Fruit fly (Drosophila melanogaster): ENCODE measurements around the gene CG2162.

Gene CG2162

dm6 chr3L:3077568-3078107 is 42.6 kb downstream of the CG2162 start (continued):
- TF ChIP-seq odd (GFP tag; optimal IDR thresholded peaks at IDR 0.05) (peak; percentile 15), Dp (GFP tag; optimal IDR thresholded peaks at IDR 0.05) (peak; percentile 26), so (GFP tag; IDR thresholded peaks at IDR 0.05) (peak; percentile 64; the same call in 2 of the 3 replicates), inv (GFP tag; IDR thresholded peaks at IDR 0.05; ENCODE audit: partially characterized antibody) (0 out of 2 replicates have a peak, but pooled peaks have one; percentile 27), sr (GFP tag; IDR thresholded peaks at IDR 0.05) (peak; percentile 96), slbo (GFP tag; IDR thresholded peaks at IDR 0.05) (peak; percentile 58), CG11247 (GFP tag; IDR thresholded peaks at IDR 0.05) (peak; percentile 57), CG9932 (GFP tag; IDR thresholded peaks at IDR 0.05) (peak; percentile 69), Awh (GFP tag; IDR thresholded peaks at IDR 0.05) (peak; percentile 73), HLH4C (GFP tag; IDR thresholded peaks at IDR 0.05; ENCODE audit: partially characterized antibody) (0 out of 3 replicates have a peak, but pooled peaks have one; percentile 21), Bdp1 (GFP tag; optimal IDR thresholded peaks at IDR 0.05) (no peak), CHES-1-like (GFP tag; optimal IDR thresholded peaks at IDR 0.05) (peak; percentile 63), exex (tag; optimal IDR thresholded peaks at IDR 0.05) (peak; percentile 63), CG11085 (GFP tag; IDR thresholded peaks at IDR 0.05) (no peak), CrebB (tag; optimal IDR thresholded peaks at IDR 0.05) (peak; percentile 20), zfh1 (GFP tag; IDR thresholded peaks at IDR 0.05) (0 out of 3 replicates have a peak, but pooled peaks have one; percentile 10), CG15269 (tag; optimal IDR thresholded peaks at IDR 0.05) (peak; percentile 56), corto (GFP tag; optimal IDR thresholded peaks at IDR 0.05) (no peak), nom (GFP tag; optimal IDR thresholded peaks at IDR 0.05) (peak; percentile 55), CG5953 (GFP tag; IDR thresholded peaks at IDR 0.05) (0 out of 2 replicates have a peak, but pooled peaks have one; percentile 8), ap (GFP tag; IDR thresholded peaks at IDR 0.05) (no peak), GATAe (GFP tag; conservative IDR thresholded peaks at IDR 0.05) (peak; percentile 49), Hsf (GFP tag; optimal IDR thresholded peaks at IDR 0.05) (no peak), CG14860 (GFP tag; IDR thresholded peaks at IDR 0.05; ENCODE audit: partially characterized antibody) (0 out of 3 replicates have a peak, but pooled peaks have one; percentile 15), dmrt99B (tag; optimal IDR thresholded peaks at IDR 0.05) (peak; percentile 16), bigmax (GFP tag; optimal IDR thresholded peaks at IDR 0.05) (peak; percentile 35), CG13894 (tag; optimal IDR thresholded peaks at IDR 0.05) (peak; percentile 61), caup (GFP tag; optimal IDR thresholded peaks at IDR 0.05; ENCODE audit: severe bottlenecking) (peak; percentile 77), CG16863 (GFP tag; optimal IDR thresholded peaks at IDR 0.05) (no peak), ttk (GFP tag; IDR thresholded peaks at IDR 0.05) (0 out of 2 replicates have a peak, but pooled peaks have one; percentile 34), mam (GFP tag; optimal IDR thresholded peaks at IDR 0.05) (peak; percentile 16), ab (GFP tag; optimal IDR thresholded peaks at IDR 0.05) (no peak), sob (GFP tag; IDR thresholded peaks at IDR 0.05) (peak; percentile 58; the same call in 1 of the 2 replicates), CG34376 (GFP tag; optimal IDR thresholded peaks at IDR 0.05) (peak; percentile 80), Vsx1 (GFP tag; optimal IDR thresholded peaks at IDR 0.05) (no peak), HLH3B (GFP tag; IDR thresholded peaks at IDR 0.05) (peak; percentile 41; the same call in 1 of the 2 replicates), CG18619 (GFP tag; optimal IDR thresholded peaks at IDR 0.05) (peak; percentile 45), Mes4 (GFP tag; optimal IDR thresholded peaks at IDR 0.05) (peak; percentile 7), CG12744 (GFP tag; optimal IDR thresholded peaks at IDR 0.05) (peak; percentile 4), CG13123 (GFP tag; optimal IDR thresholded peaks at IDR 0.05) (peak; percentile 12), CG6654 (GFP tag; optimal IDR thresholded peaks at IDR 0.05) (peak; percentile 95), zfh2 (GFP tag; optimal IDR thresholded peaks at IDR 0.05) (peak; percentile 36), NC2β (GFP tag; optimal IDR thresholded peaks at IDR 0.05) (peak; percentile 25), pros (GFP tag; optimal IDR thresholded peaks at IDR 0.05) (peak; percentile 39), pfk (GFP tag; optimal IDR thresholded peaks at IDR 0.05) (peak; percentile 32), gro (GFP tag; optimal IDR thresholded peaks at IDR 0.05) (peak; percentile 70), Side (GFP tag; optimal IDR thresholded peaks at IDR 0.05) (peak; percentile 38), pho (GFP tag; optimal IDR thresholded peaks at IDR 0.05) (no peak), NC2α (GFP tag; optimal IDR thresholded peaks at IDR 0.05) (no peak), CG30403 (GFP tag; optimal IDR thresholded peaks at IDR 0.05) (no peak)
